Worm (Caenorhabditis elegans): Measurements from ENCODE around the gene T25D3.3.

DNA sequence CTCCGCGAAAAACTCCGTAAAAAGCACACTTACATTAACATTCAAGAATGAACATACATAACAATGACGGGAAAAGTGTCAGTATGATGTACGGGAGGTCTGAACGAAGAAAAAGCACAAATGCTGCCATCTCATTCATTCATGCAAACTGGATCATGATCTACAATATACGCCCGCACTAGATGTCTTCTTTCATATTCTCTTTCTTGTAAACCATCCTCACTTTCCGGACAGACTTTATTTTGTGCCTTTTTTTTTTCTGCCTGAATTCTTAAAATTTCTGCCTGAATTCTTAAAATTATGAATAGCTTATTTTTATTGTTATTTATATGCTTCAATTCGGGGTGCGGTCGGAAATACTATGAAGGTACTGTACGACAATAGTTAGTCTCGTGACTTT, 17.2 kb upstream of the T25D3.3 start, which contains the start of gene K10B4.1:
- TF ChIP-seq F13H6.1 (tag; optimal IDR thresholded peaks at IDR 0.05) = no peak
- no peak for TF ChIP-seq lsy-2 (tag; optimal IDR thresholded peaks at IDR 0.05)
- TF ChIP-seq ama-1 (optimal IDR thresholded peaks at IDR 0.05) = no peak
- no peak for TF ChIP-seq elt-3 (tag; optimal IDR thresholded peaks at IDR 0.05)
- no peak for TF ChIP-seq nhr-12 (tag; optimal IDR thresholded peaks at IDR 0.05)
- TF ChIP-seq zag-1 (tag; optimal IDR thresholded peaks at IDR 0.05) = no peak
- no peak for TF ChIP-seq unc-39 (tag; optimal IDR thresholded peaks at IDR 0.05)
- TF ChIP-seq nhr-129 (tag; optimal IDR thresholded peaks at IDR 0.05) = no peak
- TF ChIP-seq lin-11 (tag; optimal IDR thresholded peaks at IDR 0.05) = no peak
- TF ChIP-seq unc-62 (GFP tag; optimal IDR thresholded peaks at IDR 0.05) = no peak
- no peak for TF ChIP-seq ztf-4 (tag; optimal IDR thresholded peaks at IDR 0.05)
